Comparison of ENCODE assay signal across 4 fruit fly cellular contexts in genomic region chr3L:16854387-16855033, dm6.
TF ChIP-seq lines count a peak whose summit lies in the region.

No protein-coding gene starts in this region.

- no peak for TF ChIP-seq CTCF in whole organism, embryonic (GFP tag; optimal IDR thresholded peaks at IDR 0.05; lab: Kevin White, UChicago)

TF ChIP-seq in whole organism, adult, 20 proteins besides CTCF, POLR2A, EP300 and RAD21:
- no peak for TF ChIP-seq toe (GFP tag; optimal IDR thresholded peaks at IDR 0.05; lab: Kevin White, UChicago)
- TF ChIP-seq cic (GFP tag; optimal IDR thresholded peaks at IDR 0.05; lab: Kevin White, UChicago), result no peak
- peak; percentile 90 for TF ChIP-seq pad (GFP tag; optimal IDR thresholded peaks at IDR 0.05; lab: Kevin White, UChicago)
- peak; percentile 1 for TF ChIP-seq CG12768 (GFP tag; optimal IDR thresholded peaks at IDR 0.05; lab: Kevin White, UChicago)
- TF ChIP-seq ovo (GFP tag; optimal IDR thresholded peaks at IDR 0.05; lab: Kevin White, UChicago), result no peak
- no peak for TF ChIP-seq cnc (optimal IDR thresholded peaks at IDR 0.05; lab: Kevin White, UChicago)
- TF ChIP-seq Mnt (GFP tag; optimal IDR thresholded peaks at IDR 0.05; lab: Kevin White, UChicago), result no peak

TF ChIP-seq in whole organism, embryonic, 481 proteins besides CTCF, POLR2A, EP300 and RAD21 (continues in another document):
- no peak for TF ChIP-seq CG7839 (tag; optimal IDR thresholded peaks at IDR 0.05; lab: Kevin White, UChicago)
- TF ChIP-seq Pdp1 (GFP tag; optimal IDR thresholded peaks at IDR 0.05; lab: Kevin White, UChicago), result peak in 1 of 2 experiments; percentile 38
- TF ChIP-seq sens (GFP tag; lab: Kevin White, UChicago), result peak; percentile 16
- TF ChIP-seq Gsc (GFP tag; IDR thresholded peaks at IDR 0.05; lab: Robert Waterston, UW), result no peak
- no peak for TF ChIP-seq emc (GFP tag; optimal IDR thresholded peaks at IDR 0.05; lab: Kevin White, UChicago)
- no peak for TF ChIP-seq en (GFP tag; optimal IDR thresholded peaks at IDR 0.05; lab: Kevin White, UChicago)
- TF ChIP-seq HLH3B (GFP tag; IDR thresholded peaks at IDR 0.05; lab: Robert Waterston, UW), result no peak
- TF ChIP-seq HHEX (GFP tag; optimal IDR thresholded peaks at IDR 0.05; lab: Kevin White, UChicago), result no peak
- TF ChIP-seq crol (GFP tag; IDR thresholded peaks at IDR 0.05; lab: Robert Waterston, UW), result peak; percentile 92
- no peak for TF ChIP-seq Ada2b (GFP tag; IDR thresholded peaks at IDR 0.05; lab: Robert Waterston, UW)
- no peak for TF ChIP-seq Nf-YC (tag; optimal IDR thresholded peaks at IDR 0.05; lab: Kevin White, UChicago)
- peak; percentile 99 for TF ChIP-seq CG10431 (GFP tag; optimal IDR thresholded peaks at IDR 0.05; lab: Kevin White, UChicago)
- TF ChIP-seq nom (GFP tag; optimal IDR thresholded peaks at IDR 0.05; lab: Kevin White, UChicago), result peak; percentile 77
- 0 out of 2 replicates have a peak, but pooled peaks have one; percentile 34 for TF ChIP-seq sob (GFP tag; IDR thresholded peaks at IDR 0.05; lab: Robert Waterston, UW)
- TF ChIP-seq Med (GFP tag; lab: Kevin White, UChicago), result peak; percentile 40
- no peak for TF ChIP-seq NFAT (GFP tag; IDR thresholded peaks at IDR 0.05; lab: Robert Waterston, UW)
- TF ChIP-seq Atf6 (GFP tag; IDR thresholded peaks at IDR 0.05; lab: Robert Waterston, UW), result 0 out of 2 replicates have a peak, but pooled peaks have one; percentile 23
- TF ChIP-seq Trl (optimal IDR thresholded peaks at IDR 0.05; lab: Kevin White, UChicago), result no peak
- TF ChIP-seq Trl (GFP tag; optimal IDR thresholded peaks at IDR 0.05; lab: Kevin White, UChicago), result no peak
- no peak for TF ChIP-seq gt (GFP tag; IDR thresholded peaks at IDR 0.05; lab: Robert Waterston, UW)
- peak; percentile 83 for TF ChIP-seq cg (GFP tag; optimal IDR thresholded peaks at IDR 0.05; lab: Kevin White, UChicago)
- 0 out of 2 replicates have a peak, but pooled peaks have one; percentile 35 for TF ChIP-seq CG4360 (GFP tag; IDR thresholded peaks at IDR 0.05; lab: Robert Waterston, UW)
- 0 out of 2 replicates have a peak, but pooled peaks have one; percentile 20 for TF ChIP-seq CG14014 (GFP tag; IDR thresholded peaks at IDR 0.05; lab: Robert Waterston, UW)
- no peak for TF ChIP-seq Dfd (GFP tag; optimal IDR thresholded peaks at IDR 0.05; lab: Kevin White, UChicago)
- TF ChIP-seq CG8290 (GFP tag; optimal IDR thresholded peaks at IDR 0.05; lab: Kevin White, UChicago), result no peak
- TF ChIP-seq CG8290 (tag; optimal IDR thresholded peaks at IDR 0.05; lab: Kevin White, UChicago), result no peak
- TF ChIP-seq Myb (GFP tag; optimal IDR thresholded peaks at IDR 0.05; lab: Kevin White, UChicago), result no peak
- TF ChIP-seq ewg (GFP tag; optimal IDR thresholded peaks at IDR 0.05; lab: Kevin White, UChicago), result no peak
- TF ChIP-seq CG10321 (GFP tag; IDR thresholded peaks at IDR 0.05; lab: Robert Waterston, UW), result no peak

TF ChIP-seq in whole organism, prepupa, 60 proteins besides CTCF, POLR2A, EP300 and RAD21 (continues in another document):
- peak; percentile 26; the same call in 1 of the 3 replicates for TF ChIP-seq CG8119 (GFP tag; IDR thresholded peaks at IDR 0.05; lab: Robert Waterston, UW)
- no peak for TF ChIP-seq cyc (GFP tag; optimal IDR thresholded peaks at IDR 0.05; lab: Kevin White, UChicago)
- TF ChIP-seq CG6163 (GFP tag; IDR thresholded peaks at IDR 0.05; lab: Robert Waterston, UW), result 0 out of 3 replicates have a peak, but pooled peaks have one; percentile 39
- TF ChIP-seq svp (GFP tag; lab: Kevin White, UChicago), result no peak
- no peak for TF ChIP-seq CG6854 (GFP tag; optimal IDR thresholded peaks at IDR 0.05; lab: Kevin White, UChicago)
- TF ChIP-seq ss (GFP tag; optimal IDR thresholded peaks at IDR 0.05; lab: Kevin White, UChicago), result peak; percentile 69 to 80
- TF ChIP-seq Lpt (GFP tag; optimal IDR thresholded peaks at IDR 0.05; lab: Kevin White, UChicago), result no peak
- no peak for TF ChIP-seq Eip75B (GFP tag; optimal IDR thresholded peaks at IDR 0.05; lab: Kevin White, UChicago)
- TF ChIP-seq eg (GFP tag; IDR thresholded peaks at IDR 0.05; lab: Robert Waterston, UW), result no peak
- peak in 1 of 2 experiments; percentile 4 for TF ChIP-seq salr (GFP tag; optimal IDR thresholded peaks at IDR 0.05; lab: Kevin White, UChicago)
- TF ChIP-seq spab (GFP tag; optimal IDR thresholded peaks at IDR 0.05; lab: Kevin White, UChicago), result peak; percentile 49
- TF ChIP-seq CG1621 (tag; optimal IDR thresholded peaks at IDR 0.05; lab: Kevin White, UChicago), result peak; percentile 0
- no peak for TF ChIP-seq Met (GFP tag; optimal IDR thresholded peaks at IDR 0.05; lab: Kevin White, UChicago)
- no peak for TF ChIP-seq CG11294 (GFP tag; IDR thresholded peaks at IDR 0.05; lab: Robert Waterston, UW)
- no peak for TF ChIP-seq Gug (GFP tag; IDR thresholded peaks at IDR 0.05; lab: Robert Waterston, UW)
- TF ChIP-seq CG3032 (tag; optimal IDR thresholded peaks at IDR 0.05; lab: Kevin White, UChicago), result peak; percentile 44
- TF ChIP-seq CG8632 (GFP tag; optimal IDR thresholded peaks at IDR 0.05; lab: Kevin White, UChicago), result no peak
- TF ChIP-seq Eip78C (GFP tag; lab: Kevin White, UChicago), result peak; percentile 73
- TF ChIP-seq Smox (GFP tag; optimal IDR thresholded peaks at IDR 0.05; lab: Kevin White, UChicago), result no peak
- no peak for TF ChIP-seq Sox15 (GFP tag; optimal IDR thresholded peaks at IDR 0.05; lab: Kevin White, UChicago)
- no peak for TF ChIP-seq CG31627 (GFP tag; optimal IDR thresholded peaks at IDR 0.05; lab: Kevin White, UChicago)
- no peak for TF ChIP-seq Sox102F (GFP tag; optimal IDR thresholded peaks at IDR 0.05; lab: Kevin White, UChicago)
- TF ChIP-seq CG10669 (GFP tag; optimal IDR thresholded peaks at IDR 0.05; lab: Kevin White, UChicago), result no peak
- no peak for TF ChIP-seq Hr39 (GFP tag; optimal IDR thresholded peaks at IDR 0.05; lab: Kevin White, UChicago)
- TF ChIP-seq CG15336 (GFP tag; IDR thresholded peaks at IDR 0.05; lab: Robert Waterston, UW), result no peak
- no peak for TF ChIP-seq vri (GFP tag; optimal IDR thresholded peaks at IDR 0.05; lab: Kevin White, UChicago)
- no peak for TF ChIP-seq CG6792 (GFP tag; optimal IDR thresholded peaks at IDR 0.05; lab: Kevin White, UChicago)
- peak; percentile 47 for TF ChIP-seq Ets96B (tag; optimal IDR thresholded peaks at IDR 0.05; lab: Kevin White, UChicago)
- no peak for TF ChIP-seq CG8319 (GFP tag; optimal IDR thresholded peaks at IDR 0.05; lab: Kevin White, UChicago)
- TF ChIP-seq CG6808 (GFP tag; optimal IDR thresholded peaks at IDR 0.05; lab: Kevin White, UChicago), result peak; percentile 72
- no peak for TF ChIP-seq esn (GFP tag; optimal IDR thresholded peaks at IDR 0.05; lab: Kevin White, UChicago)
- TF ChIP-seq OdsH (GFP tag; optimal IDR thresholded peaks at IDR 0.05; lab: Kevin White, UChicago), result no peak

TF ChIP-seq in whole organism, pupa, 21 proteins besides CTCF, POLR2A, EP300 and RAD21:
- TF ChIP-seq CG10348 (GFP tag; IDR thresholded peaks at IDR 0.05; lab: Robert Waterston, UW) (no peak), CG4496 (GFP tag; IDR thresholded peaks at IDR 0.05; lab: Robert Waterston, UW) (0 out of 3 replicates have a peak, but pooled peaks have one; percentile 24), CG15710 (tag; optimal IDR thresholded peaks at IDR 0.05; lab: Kevin White, UChicago) (peak; percentile 47), Pif1A (GFP tag; optimal IDR thresholded peaks at IDR 0.05; lab: Kevin White, UChicago) (no peak), CG17806 (tag; optimal IDR thresholded peaks at IDR 0.05; lab: Kevin White, UChicago) (peak; percentile 14), Snoo (tag; optimal IDR thresholded peaks at IDR 0.05; lab: Kevin White, UChicago) (no peak), gl (tag; optimal IDR thresholded peaks at IDR 0.05; lab: Kevin White, UChicago) (peak; percentile 65), CG8159 (tag; optimal IDR thresholded peaks at IDR 0.05; lab: Kevin White, UChicago) (peak; percentile 22), EcR (GFP tag; optimal IDR thresholded peaks at IDR 0.05; lab: Kevin White, UChicago) (peak; percentile 39), CG32121 (GFP tag; IDR thresholded peaks at IDR 0.05; lab: Robert Waterston, UW) (0 out of 2 replicates have a peak, but pooled peaks have one; percentile 6), CG34367 (tag; optimal IDR thresholded peaks at IDR 0.05; lab: Kevin White, UChicago) (peak; percentile 42)
